Fruit fly (Drosophila melanogaster) whole organism, embryonic: ENCODE data around the gene CG31141.

Source experiments
- ATbp ChIP-seq: fragments of 200-800 bp; sonication (Bioruptor generic); optimal IDR thresholded peaks from 2 replicates; lab custom pipeline; 2017; ENCODE audit warnings: missing biosample characterization, mild to moderate bottlenecking, missing genetic modification characterization, missing genetic modification reagents
- Adf1 ChIP-seq: fragments of 200-800 bp; sonication (Bioruptor generic); IDR thresholded peaks from 2 replicates; pipeline ENCODE4 v1.3.6; 2022; ENCODE audit warnings: missing biosample characterization, missing genetic modification characterization
- Antp ChIP-seq: fragments of 200-800 bp; sonication (Bioruptor generic); optimal IDR thresholded peaks from 3 replicates; lab custom pipeline; 2016; ENCODE audit warnings: missing biosample characterization, missing genetic modification characterization
- Blimp-1 ChIP-seq: fragments of 200-800 bp; sonication (Bioruptor generic); optimal IDR thresholded peaks from 3 replicates; lab custom pipeline; 2018; ENCODE audit warnings: missing biosample characterization, missing genetic modification characterization, mild to moderate bottlenecking, moderate library complexity, missing genetic modification reagents
- CG10654 ChIP-seq: fragments of 200-800 bp; sonication (Bioruptor generic); optimal IDR thresholded peaks from 2 replicates; lab custom pipeline; 2016; ENCODE audit warnings: missing biosample characterization, missing genetic modification characterization
- CG12104 ChIP-seq: fragments of 200-800 bp; sonication (Bioruptor generic); optimal IDR thresholded peaks from 3 replicates; lab custom pipeline; 2016; ENCODE audit warnings: missing biosample characterization, missing genetic modification characterization
- CG12299 ChIP-seq: fragments of 200-800 bp; sonication (Bioruptor generic); optimal IDR thresholded peaks from 2 replicates; lab custom pipeline; 2018; ENCODE audit warnings: missing biosample characterization, mild to moderate bottlenecking, missing genetic modification characterization
- CG12391 ChIP-seq: fragments of 200-800 bp; sonication (Bioruptor generic); optimal IDR thresholded peaks from 3 replicates; lab custom pipeline; 2018; ENCODE audit warnings: missing biosample characterization, mild to moderate bottlenecking, missing genetic modification characterization, moderate library complexity
- CG1529 ChIP-seq: fragments of 200-800 bp; sonication (Bioruptor generic); optimal IDR thresholded peaks from 3 replicates; lab custom pipeline; 2018; ENCODE audit warnings: missing biosample characterization, missing genetic modification characterization
- CG1647 ChIP-seq: fragments of 200-800 bp; sonication (Bioruptor generic); optimal IDR thresholded peaks from 3 replicates; lab custom pipeline; 2016; ENCODE audit warnings: missing biosample characterization, missing genetic modification characterization
- CG16779 ChIP-seq: fragments of 200-800 bp; sonication (Bioruptor generic); IDR thresholded peaks from 2 replicates; pipeline ENCODE4 v1.3.6; 2022; ENCODE audit warnings: missing biosample characterization, missing genetic modification characterization
- CG18619 ChIP-seq: fragments of 200-800 bp; sonication (Bioruptor generic); optimal IDR thresholded peaks from 3 replicates; lab custom pipeline; 2017; ENCODE audit warnings: missing biosample characterization, mild to moderate bottlenecking, missing genetic modification characterization
- CG30020 ChIP-seq: fragments of 200-800 bp; optimal IDR thresholded peaks from 2 replicates; lab custom pipeline; 2019; ENCODE audit warnings: missing biosample characterization, mild to moderate bottlenecking, missing genetic modification characterization, moderate library complexity
- CG3163 ChIP-seq: fragments of 200-800 bp; sonication (Bioruptor generic); optimal IDR thresholded peaks from 3 replicates; lab custom pipeline; 2016; ENCODE audit warnings: missing biosample characterization, missing genetic modification characterization
- CG33557 ChIP-seq: fragments of 200-800 bp; sonication (Bioruptor generic); optimal IDR thresholded peaks from 2 replicates; lab custom pipeline; 2019; ENCODE audit warnings: missing biosample characterization, mild to moderate bottlenecking, missing genetic modification characterization, moderate library complexity
- CG3838 ChIP-seq: fragments of 200-800 bp; sonication (Bioruptor generic); optimal IDR thresholded peaks from 3 replicates; lab custom pipeline; 2016; ENCODE audit warnings: missing biosample characterization, missing genetic modification characterization
- CG4328 ChIP-seq: fragments of 200-800 bp; sonication (Bioruptor generic); optimal IDR thresholded peaks from 3 replicates; lab custom pipeline; 2017; ENCODE audit warnings: missing biosample characterization, missing genetic modification reagents, missing genetic modification characterization
- CG4360 ChIP-seq: fragments of 200-800 bp; sonication (Bioruptor generic); IDR thresholded peaks from 2 replicates; pipeline ENCODE4 v1.3.6; 2022; ENCODE audit warnings: missing biosample characterization, missing genetic modification characterization
- CG5180 ChIP-seq: fragments of 200-800 bp; sonication (Bioruptor generic); optimal IDR thresholded peaks from 3 replicates; lab custom pipeline; 2017; ENCODE audit warnings: missing biosample characterization, missing genetic modification characterization, mild to moderate bottlenecking, moderate library complexity, missing genetic modification reagents
- CG5953 ChIP-seq: fragments of 200-800 bp; sonication (Bioruptor generic); IDR thresholded peaks from 2 replicates; pipeline ENCODE4 v1.3.6; 2022; ENCODE audit warnings: missing biosample characterization, missing genetic modification characterization
- CG6254 ChIP-seq: fragments of 200-800 bp; sonication (Bioruptor generic); optimal IDR thresholded peaks from 3 replicates; lab custom pipeline; 2017; ENCODE audit warnings: mild to moderate bottlenecking, missing biosample characterization, missing genetic modification reagents, missing genetic modification characterization
- CG7745 ChIP-seq: fragments of 200-800 bp; sonication (Bioruptor generic); optimal IDR thresholded peaks from 2 replicates; lab custom pipeline; 2018; ENCODE audit warnings: missing biosample characterization, mild to moderate bottlenecking, missing genetic modification characterization, moderate library complexity
- CG7987 ChIP-seq: fragments of 200-800 bp; sonication (Bioruptor generic); optimal IDR thresholded peaks from 2 replicates; lab custom pipeline; 2018; ENCODE audit warnings: missing biosample characterization, mild to moderate bottlenecking, missing genetic modification characterization, moderate library complexity
- CG9817 ChIP-seq: fragments of 200-800 bp; sonication (Bioruptor generic); optimal IDR thresholded peaks from 2 replicates; lab custom pipeline; 2018; ENCODE audit warnings: missing biosample characterization, mild to moderate bottlenecking, missing genetic modification characterization, moderate library complexity
- CHES-1-like ChIP-seq: fragments of 200-800 bp; sonication (Bioruptor generic); optimal IDR thresholded peaks from 2 replicates; lab custom pipeline; 2016; ENCODE audit warnings: missing biosample characterization, missing genetic modification characterization
- CkIIα-i1 ChIP-seq: fragments of 200-800 bp; sonication (Bioruptor generic); IDR thresholded peaks from 2 replicates; pipeline ENCODE4 v1.3.6; 2022; ENCODE audit warnings: missing biosample characterization, missing genetic modification characterization
- CrebB ChIP-seq: fragments of 200-800 bp; sonication (Bioruptor generic); optimal IDR thresholded peaks from 3 replicates; lab custom pipeline; 2018; ENCODE audit warnings: missing biosample characterization, mild to moderate bottlenecking, missing genetic modification characterization
- Elba2 ChIP-seq: fragments of 200-800 bp; sonication (Bioruptor generic); optimal IDR thresholded peaks from 3 replicates; lab custom pipeline; 2016; ENCODE audit warnings: missing biosample characterization, missing genetic modification characterization
- Ets65A ChIP-seq: fragments of 200-800 bp; sonication (Bioruptor generic); peaks from one replicate; lab custom pipeline; 2016; ENCODE audit warnings: missing biosample characterization, missing genetic modification characterization
- Mes4 ChIP-seq: fragments of 200-800 bp; sonication (Bioruptor generic); optimal IDR thresholded peaks from 2 replicates; lab custom pipeline; 2016; ENCODE audit warnings: missing biosample characterization, missing genetic modification characterization
- Opbp ChIP-seq: fragments of 200-800 bp; sonication (Bioruptor generic); IDR thresholded peaks from 3 replicates; pipeline ENCODE4 v1.3.6; 2022; ENCODE audit warnings: missing biosample characterization, missing genetic modification characterization; ENCODE audit not compliant: partially characterized antibody
- Scr ChIP-seq: fragments of 200-800 bp; sonication (Bioruptor generic); IDR thresholded peaks from 2 replicates; pipeline ENCODE4 v1.3.6; 2022; ENCODE audit warnings: missing biosample characterization, missing genetic modification characterization; ENCODE audit not compliant: partially characterized antibody
- Sox100B ChIP-seq: fragments of 200-800 bp; sonication (Bioruptor generic); optimal IDR thresholded peaks from 3 replicates; lab custom pipeline; 2018; ENCODE audit warnings: missing biosample characterization, mild to moderate bottlenecking, missing genetic modification characterization
- Sry-δ ChIP-seq: fragments of 200-800 bp; sonication (Bioruptor generic); optimal IDR thresholded peaks from 2 replicates; lab custom pipeline; 2016; ENCODE audit warnings: missing biosample characterization, missing genetic modification characterization
- YL-1 ChIP-seq: fragments of 200-800 bp; sonication (Bioruptor generic); optimal IDR thresholded peaks from 3 replicates; lab custom pipeline; 2017; ENCODE audit warnings: missing biosample characterization, mild to moderate bottlenecking, missing genetic modification characterization
- bab2 ChIP-seq: fragments of 200-800 bp; sonication (Bioruptor generic); optimal IDR thresholded peaks from 2 replicates; lab custom pipeline; 2016; ENCODE audit warnings: missing biosample characterization, missing genetic modification characterization
- bigmax ChIP-seq: fragments of 200-800 bp; sonication (Bioruptor generic); optimal IDR thresholded peaks from 2 replicates; lab custom pipeline; 2018; ENCODE audit warnings: missing biosample characterization, mild to moderate bottlenecking, missing genetic modification characterization
- dpn ChIP-seq, 2 experiments: fragments of 200-800 bp; sonication (Bioruptor generic); optimal IDR thresholded peaks; 3 replicates each; lab custom pipeline; 2016; ENCODE audit warnings: missing biosample characterization in 2 of 2, missing genetic modification characterization in 2 of 2
- hbn ChIP-seq: fragments of 200-800 bp; sonication (Bioruptor generic); IDR thresholded peaks from 2 replicates; pipeline ENCODE4 v1.3.6; 2022; ENCODE audit warnings: missing biosample characterization, missing genetic modification characterization; ENCODE audit not compliant: partially characterized antibody
- kah ChIP-seq: fragments of 200-800 bp; sonication (Bioruptor generic); optimal IDR thresholded peaks from 2 replicates; lab custom pipeline; 2018; ENCODE audit warnings: missing biosample characterization, mild to moderate bottlenecking, missing genetic modification characterization
- org-1 ChIP-seq: fragments of 200-800 bp; sonication (Bioruptor generic); optimal IDR thresholded peaks from 2 replicates; lab custom pipeline; 2017; ENCODE audit warnings: missing biosample characterization, missing genetic modification characterization
- pita ChIP-seq: fragments of 200-800 bp; sonication (Bioruptor generic); optimal IDR thresholded peaks from 2 replicates; lab custom pipeline; 2017; ENCODE audit warnings: missing biosample characterization, mild to moderate bottlenecking, missing genetic modification characterization
- prd ChIP-seq, 3 experiments: fragments of >200 bp in 2 of 3; fragments of 200-800 bp in 1 of 3; sonication (Bioruptor generic) in 1 of 3; optimal IDR thresholded peaks in 2 of 3; IDR thresholded peaks in 1 of 3; 2 replicates in 2 of 3; 3 replicates in 1 of 3; pipeline versions ENCODE4 v1.3.6 to Lab custom; 2017 to 2022; ENCODE audit warnings: missing biosample characterization in 1 of 3, missing genetic modification characterization in 1 of 3
- slp2 ChIP-seq: fragments of 200-800 bp; sonication (Bioruptor generic); optimal IDR thresholded peaks from 2 replicates; lab custom pipeline; 2016; ENCODE audit warnings: missing biosample characterization, missing genetic modification characterization
- trh ChIP-seq: fragments of 200-800 bp; sonication (Bioruptor generic); optimal IDR thresholded peaks from 2 replicates; lab custom pipeline; 2016; ENCODE audit warnings: missing biosample characterization, missing genetic modification characterization
- vfl ChIP-seq: fragments of 200-800 bp; sonication (Bioruptor generic); optimal IDR thresholded peaks from 2 replicates; lab custom pipeline; 2016; ENCODE audit warnings: missing biosample characterization, missing genetic modification characterization
- zf30C ChIP-seq: fragments of 200-800 bp; sonication (Bioruptor generic); optimal IDR thresholded peaks from 3 replicates; lab custom pipeline; 2018; ENCODE audit warnings: missing biosample characterization, mild to moderate bottlenecking, missing genetic modification characterization

CG31141 gene

DNA sequence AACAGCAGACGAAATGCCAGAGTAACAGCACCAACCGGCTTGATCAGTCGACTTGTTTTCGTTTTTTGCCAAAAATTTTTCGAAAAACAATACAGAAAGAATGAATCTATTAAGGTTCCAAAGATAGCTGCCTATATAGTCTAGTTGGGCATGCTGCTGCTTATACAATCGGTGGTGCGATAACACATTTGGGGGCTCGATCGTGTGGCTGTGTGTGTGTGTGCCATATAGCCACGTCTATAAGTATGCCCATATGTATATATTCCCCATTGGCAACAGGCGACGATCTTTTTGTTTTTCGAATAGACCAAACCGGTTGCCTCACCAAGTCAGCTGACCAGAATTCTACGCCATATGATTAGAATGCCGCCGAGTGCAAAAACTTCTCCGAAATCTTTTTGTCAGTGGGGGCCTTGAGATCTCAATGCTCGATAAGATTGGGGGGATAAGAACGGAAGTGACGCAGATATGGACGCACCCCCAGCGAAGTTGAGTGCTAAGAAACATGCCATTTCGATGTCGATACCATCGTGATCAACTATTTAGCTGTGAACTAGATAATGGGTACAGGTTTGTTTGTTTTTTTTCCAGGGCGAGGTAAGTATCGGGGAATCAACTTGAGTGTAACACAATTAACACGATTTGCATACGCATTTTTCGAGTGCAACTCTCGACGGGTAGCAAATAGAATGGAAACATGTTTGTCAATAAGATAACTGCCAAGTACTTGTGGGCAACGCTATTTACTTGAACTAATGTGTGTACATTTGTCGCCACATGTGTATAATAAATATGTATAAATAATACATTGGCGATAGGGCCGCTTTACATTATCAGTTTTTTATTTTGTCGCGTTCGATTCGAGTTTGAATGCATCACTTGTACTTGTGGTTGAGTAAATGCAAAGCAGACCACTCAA is 17.1 kb downstream of the CG31141 start (continued):
- TF ChIP-seq CG7987 (GFP tag; lab: Kevin White, UChicago): peak; percentile 84
- no peak for TF ChIP-seq pita (GFP tag; lab: Kevin White, UChicago)
- peak; percentile 87 for TF ChIP-seq CG7745 (tag; lab: Kevin White, UChicago)
- no peak for TF ChIP-seq Opbp (GFP tag; lab: Robert Waterston, UW)
- no peak for TF ChIP-seq Elba2 (GFP tag; lab: Kevin White, UChicago)
- peak; percentile 86 for TF ChIP-seq CG5180 (GFP tag; lab: Kevin White, UChicago)
- TF ChIP-seq Mes4 (GFP tag; lab: Kevin White, UChicago): peak; percentile 66
- TF ChIP-seq zf30C: peak; percentile 10
- 0 out of 2 replicates have a peak, but pooled peaks have one; percentile 18 for TF ChIP-seq CG16779 (GFP tag; lab: Robert Waterston, UW)
- TF ChIP-seq prd (optimal IDR thresholded peaks at IDR 0.05; lab: Kevin White, UChicago): no peak
- TF ChIP-seq prd (GFP tag; IDR thresholded peaks at IDR 0.05; lab: Robert Waterston, UW): peak; percentile 33; the same call in 2 of the 3 replicates
- peak; percentile 51 for TF ChIP-seq CG9817
- TF ChIP-seq YL-1 (GFP tag; lab: Kevin White, UChicago): peak; percentile 82
- peak; percentile 57 for TF ChIP-seq kah (GFP tag; lab: Kevin White, UChicago)
- peak; percentile 3 for TF ChIP-seq Antp (GFP tag; lab: Kevin White, UChicago)
- no peak; the same call in 1 of the 2 replicates for TF ChIP-seq Adf1 (GFP tag; lab: Robert Waterston, UW)
- no peak for TF ChIP-seq slp2
- peak; percentile 36 for TF ChIP-seq bigmax (GFP tag; lab: Kevin White, UChicago)
- peak; percentile 78 for TF ChIP-seq CG1647
- peak; percentile 84 for TF ChIP-seq bab2 (GFP tag; lab: Kevin White, UChicago)
- peak; percentile 51 for TF ChIP-seq CHES-1-like
- peak; percentile 88 for TF ChIP-seq CG18619 (GFP tag; lab: Kevin White, UChicago)
- TF ChIP-seq CkIIα-i1 (GFP tag; lab: Robert Waterston, UW): peak; percentile 35; the same call in 1 of the 2 replicates
- TF ChIP-seq vfl (GFP tag; lab: Kevin White, UChicago): no peak
- TF ChIP-seq CrebB (tag; lab: Kevin White, UChicago): peak; percentile 93
- peak; percentile 94 for TF ChIP-seq CG33557 (GFP tag; lab: Kevin White, UChicago)
- TF ChIP-seq org-1: peak; percentile 88
- peak; percentile 82 for TF ChIP-seq CG4328 (GFP tag; lab: Kevin White, UChicago)
- peak; percentile 98 for TF ChIP-seq ATbp (GFP tag; lab: Kevin White, UChicago)
- TF ChIP-seq CG10654: peak; percentile 76
- peak; percentile 80 for TF ChIP-seq trh (GFP tag; lab: Kevin White, UChicago)
- no peak for TF ChIP-seq Scr
- TF ChIP-seq Sox100B (GFP tag; lab: Kevin White, UChicago): peak; percentile 90
- peak; percentile 76 for TF ChIP-seq CG3838 (GFP tag; lab: Kevin White, UChicago)
- peak; percentile 34 for TF ChIP-seq CG3163 (GFP tag; lab: Kevin White, UChicago)
- TF ChIP-seq CG5953: peak; percentile 65; the same call in 1 of the 2 replicates
- peak; percentile 10 for TF ChIP-seq CG30020 (tag; lab: Kevin White, UChicago)
- peak; percentile 89 for TF ChIP-seq CG12299 (tag; lab: Kevin White, UChicago)
- TF ChIP-seq Blimp-1 (GFP tag; lab: Kevin White, UChicago): peak; percentile 87
- TF ChIP-seq hbn (GFP tag; lab: Robert Waterston, UW): no peak
- TF ChIP-seq CG12104 (GFP tag; lab: Kevin White, UChicago): peak; percentile 76
- TF ChIP-seq CG12391 (tag; lab: Kevin White, UChicago): peak; percentile 63
- TF ChIP-seq Sry-δ: no peak
- peak; percentile 82 for TF ChIP-seq CG6254 (GFP tag; lab: Kevin White, UChicago)
- peak; percentile 71 for TF ChIP-seq Ets65A (GFP tag; lab: Kevin White, UChicago)
- TF ChIP-seq dpn (GFP tag; optimal IDR thresholded peaks at IDR 0.05; lab: Kevin White, UChicago): peak; percentile 56 to 57
- TF ChIP-seq CG1529 (GFP tag; lab: Kevin White, UChicago): peak; percentile 91
- peak; percentile 77 for TF ChIP-seq CG4360 (GFP tag; lab: Robert Waterston, UW)
